Worm (Caenorhabditis elegans): ENCODE results near the gene ugt-51.

DNA sequence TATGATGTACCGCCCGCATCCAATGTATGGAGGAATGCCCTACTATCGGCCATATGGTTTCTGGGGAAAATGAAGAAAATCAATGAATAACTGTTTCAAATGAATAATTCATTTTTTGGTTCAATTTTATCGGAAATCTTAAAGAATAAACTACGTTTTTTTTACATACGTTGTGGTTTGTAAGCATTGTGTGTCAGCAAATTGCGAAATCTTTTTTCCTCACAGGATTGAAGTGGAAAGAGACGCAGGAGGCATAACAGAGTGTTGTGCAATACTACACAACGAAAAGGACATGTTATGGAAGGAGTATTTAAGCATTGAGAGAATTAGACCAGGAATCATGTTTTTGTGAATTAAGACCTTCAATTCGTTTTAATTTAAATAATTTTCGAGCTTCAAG, 45.7 kb downstream of the ugt-51 start:
- TF ChIP-seq unc-55 (GFP tag; optimal IDR thresholded peaks at IDR 0.05), result peak; percentile 83
- peak in 1 of 2 experiments; percentile 23 for TF ChIP-seq lsy-2 (tag; optimal IDR thresholded peaks at IDR 0.05)
- TF ChIP-seq ceh-16 (tag; optimal IDR thresholded peaks at IDR 0.05), result no peak
- TF ChIP-seq zag-1 (tag; optimal IDR thresholded peaks at IDR 0.05), result no peak
- TF ChIP-seq mdl-1 (tag; optimal IDR thresholded peaks at IDR 0.05), result no peak
- TF ChIP-seq lin-39 (tag; optimal IDR thresholded peaks at IDR 0.05), result no peak
- no peak for TF ChIP-seq alr-1 (tag; optimal IDR thresholded peaks at IDR 0.05)
- TF ChIP-seq ama-1 (optimal IDR thresholded peaks at IDR 0.05), result no peak
- no peak for TF ChIP-seq aly-2 (tag; optimal IDR thresholded peaks at IDR 0.05)
- no peak for TF ChIP-seq elt-1 (tag; optimal IDR thresholded peaks at IDR 0.05)
- no peak for TF ChIP-seq ceh-82 (tag; optimal IDR thresholded peaks at IDR 0.05)
- TF ChIP-seq egl-27 (tag; optimal IDR thresholded peaks at IDR 0.05), result no peak

Data from whole organism, L2 larva.